Worm (Caenorhabditis elegans) whole organism, early embryonic: ENCODE results near the gene gbh-1.

Experiments used
- F13C5.2 ChIP-seq: sonication (generic microtip); optimal IDR thresholded peaks from 2 replicates; lab custom pipeline; 2017; ENCODE audit warnings: mild to moderate bottlenecking, missing genetic modification characterization, inconsistent platforms, missing compliant biosample characterization
- aly-1 ChIP-seq: sonication (generic microtip); optimal IDR thresholded peaks from 2 replicates; lab custom pipeline; 2016; ENCODE audit warnings: missing genetic modification characterization, missing compliant biosample characterization
- ama-1 ChIP-seq: fragments of 150-350 bp; optimal IDR thresholded peaks from 2 replicates; lab custom pipeline; 2014
- flt-1 ChIP-seq: fragments of 200-800 bp; sonication (Bioruptor generic); IDR thresholded peaks from 2 replicates; pipeline ENCODE4 v1.3.6; 2022; ENCODE audit warnings: missing genetic modification characterization, missing compliant biosample characterization
- hmbx-1 ChIP-seq: sonication (generic microtip); optimal IDR thresholded peaks from 2 replicates; lab custom pipeline; 2016; ENCODE audit warnings: mild to moderate bottlenecking, missing genetic modification characterization, missing compliant biosample characterization
- hmg-4 ChIP-seq: fragments of 200-800 bp; sonication (Bioruptor generic); optimal IDR thresholded peaks from 2 replicates; lab custom pipeline; 2018; ENCODE audit warnings: mild to moderate bottlenecking, missing genetic modification characterization, missing compliant biosample characterization
- hnd-1 ChIP-seq: sonication (generic microtip); optimal IDR thresholded peaks from 2 replicates; lab custom pipeline; 2016; ENCODE audit warnings: missing genetic modification characterization, missing compliant biosample characterization
- pes-1 ChIP-seq: fragments of 200-800 bp; sonication (Bioruptor generic); IDR thresholded peaks from 2 replicates; pipeline ENCODE4 v1.3.6; 2022; ENCODE audit warnings: missing genetic modification reagents, missing genetic modification characterization, missing compliant biosample characterization
- scrt-1 ChIP-seq: fragments of 200-800 bp; sonication (Bioruptor generic); IDR thresholded peaks from 2 replicates; pipeline ENCODE4 v1.3.6; 2022; ENCODE audit warnings: missing genetic modification characterization, missing compliant biosample characterization
- sea-1 ChIP-seq: fragments of 200-800 bp; sonication (Bioruptor generic); conservative IDR thresholded peaks from 2 replicates; pipeline ENCODE4 v1.3.6; 2022; ENCODE audit warnings: missing genetic modification characterization, missing compliant biosample characterization
- tbx-11 ChIP-seq: fragments of 200-800 bp; sonication (Bioruptor generic); IDR thresholded peaks from 2 replicates; pipeline ENCODE4 v1.3.6; 2022; ENCODE audit warnings: missing genetic modification characterization, missing compliant biosample characterization
- tra-4 ChIP-seq: sonication (generic microtip); optimal IDR thresholded peaks from 2 replicates; lab custom pipeline; 2017; ENCODE audit warnings: missing genetic modification characterization, missing compliant biosample characterization

- TF ChIP-seq ama-1 (lab: Kevin White, UChicago): no peak
- no peak for TF ChIP-seq aly-1
- no peak for TF ChIP-seq hmbx-1 (tag; lab: Kevin White, UChicago)
- TF ChIP-seq F13C5.2 (tag; lab: Kevin White, UChicago): no peak
- no peak for TF ChIP-seq tra-4 (tag; lab: Kevin White, UChicago)
- TF ChIP-seq flt-1 (GFP tag; lab: Robert Waterston, UW): no peak
- TF ChIP-seq hnd-1 (tag; lab: Kevin White, UChicago): no peak
- TF ChIP-seq sea-1 (GFP tag; lab: Robert Waterston, UW): no peak
- TF ChIP-seq pes-1 (GFP tag; lab: Robert Waterston, UW): no peak
- TF ChIP-seq tbx-11 (GFP tag; lab: Robert Waterston, UW): no peak
- no peak for TF ChIP-seq scrt-1 (GFP tag; lab: Robert Waterston, UW)
- TF ChIP-seq hmg-4 (GFP tag; lab: Kevin White, UChicago): no peak
Observed at ce11 chrII:10719931-10720330, 26.3 kb upstream of the gbh-1 start, which contains the start of gene mks-5.
